Worm (Caenorhabditis elegans): ENCODE data around the gene C08A9.10.

- TF ChIP-seq nhr-76 (tag; optimal IDR thresholded peaks at IDR 0.05), result no peak
- TF ChIP-seq drap-1 (GFP tag; optimal IDR thresholded peaks at IDR 0.05), result no peak
Measured at ce11 chrX:17063749-17064252, 17.2 kb upstream of the C08A9.10 start.

Measured in whole organism, mixed stage, embryonic.